Fruit fly (Drosophila melanogaster) whole organism, prepupa: ENCODE results near the gene CG32572.

ENCODE experiments used
- CG11762 ChIP-seq: fragments of 200-800 bp; sonication (Bioruptor generic); optimal IDR thresholded peaks from 3 replicates; lab custom pipeline; 2016; ENCODE audit warnings: missing biosample characterization, missing genetic modification characterization; ENCODE audit not compliant: insufficient read depth
- CG11902 ChIP-seq: fragments of 200-800 bp; sonication (Bioruptor generic); optimal IDR thresholded peaks from 3 replicates; lab custom pipeline; 2016; ENCODE audit warnings: missing biosample characterization, missing genetic modification characterization
- CG1621 ChIP-seq: fragments of 200-800 bp; sonication (Bioruptor generic); optimal IDR thresholded peaks from 3 replicates; lab custom pipeline; 2018; ENCODE audit warnings: missing biosample characterization, mild to moderate bottlenecking, missing genetic modification characterization
- CG16779 ChIP-seq: fragments of 200-800 bp; sonication (Bioruptor generic); optimal IDR thresholded peaks from 3 replicates; lab custom pipeline; 2017; ENCODE audit warnings: missing biosample characterization, mild to moderate bottlenecking, missing genetic modification characterization
- CG31627 ChIP-seq: fragments of 200-800 bp; sonication (Bioruptor generic); optimal IDR thresholded peaks from 3 replicates; lab custom pipeline; 2016; ENCODE audit warnings: missing biosample characterization, missing genetic modification characterization
- Eip93F ChIP-seq: fragments of 200-800 bp; sonication (Bioruptor generic); optimal IDR thresholded peaks from 2 replicates; lab custom pipeline; 2016; ENCODE audit warnings: missing biosample characterization, mild to moderate bottlenecking, missing genetic modification characterization
- dac ChIP-seq: fragments of 200-800 bp; sonication (Bioruptor generic); optimal IDR thresholded peaks from 2 replicates; lab custom pipeline; 2017; ENCODE audit warnings: missing biosample characterization, mild to moderate bottlenecking, missing genetic modification characterization
- pdm3 ChIP-seq: fragments of 200-800 bp; sonication (Bioruptor generic); optimal IDR thresholded peaks from 3 replicates; lab custom pipeline; 2016; ENCODE audit warnings: missing biosample characterization, missing genetic modification characterization

DNA sequence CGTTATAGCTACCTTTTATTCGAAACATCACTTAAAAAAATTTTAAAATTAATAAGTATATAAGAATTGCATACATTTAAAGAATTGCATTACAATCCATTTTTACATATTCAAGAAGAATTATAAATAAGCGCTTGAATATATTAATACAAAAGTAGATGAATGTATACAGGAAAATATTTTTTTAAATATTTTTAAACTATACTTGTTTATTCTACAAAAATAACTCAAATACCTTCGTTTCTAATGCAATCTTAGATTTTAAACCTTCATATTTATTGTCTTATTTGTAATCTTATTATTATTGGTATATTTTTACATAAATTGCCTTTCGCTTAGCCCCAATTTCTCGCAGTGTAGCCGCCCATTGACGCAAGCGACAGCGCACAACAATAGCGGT, 43.8 kb upstream of the CG32572 start:
- TF ChIP-seq pdm3 (GFP tag; lab: Kevin White, UChicago): no peak
- no peak for TF ChIP-seq dac (GFP tag; lab: Kevin White, UChicago)
- TF ChIP-seq Eip93F (GFP tag; lab: Kevin White, UChicago): no peak
- no peak for TF ChIP-seq CG16779
- no peak for TF ChIP-seq CG11762 (GFP tag; lab: Kevin White, UChicago)
- no peak for TF ChIP-seq CG1621 (tag; lab: Kevin White, UChicago)
- TF ChIP-seq CG31627: no peak
- no peak for TF ChIP-seq CG11902
